Worm (Caenorhabditis elegans) whole organism, midembryonic: ENCODE measurements around the gene K08F8.15.

Experiments
- T22C8.4 ChIP-seq: fragments of 200-800 bp; sonication (Bioruptor generic); IDR thresholded peaks from 2 replicates; pipeline ENCODE4 v1.3.6; 2022; ENCODE audit warnings: missing genetic modification characterization, missing compliant biosample characterization
- cog-1 ChIP-seq: sonication (generic microtip); optimal IDR thresholded peaks from 2 replicates; lab custom pipeline; 2016; ENCODE audit warnings: missing genetic modification characterization, missing compliant biosample characterization
- flt-1 ChIP-seq: fragments of 200-800 bp; sonication (Bioruptor generic); IDR thresholded peaks from 2 replicates; pipeline ENCODE4 v1.3.6; 2022; ENCODE audit warnings: missing genetic modification characterization, missing compliant biosample characterization
- klf-2 ChIP-seq: fragments of 200-800 bp; sonication (Bioruptor generic); conservative IDR thresholded peaks from 2 replicates; pipeline ENCODE4 v1.3.6; 2022; ENCODE audit warnings: missing genetic modification reagents, missing genetic modification characterization, missing compliant biosample characterization
- med-1 ChIP-seq: sonication (generic microtip); optimal IDR thresholded peaks from 2 replicates; lab custom pipeline; 2017; ENCODE audit warnings: missing genetic modification characterization, mild to moderate bottlenecking, missing compliant biosample characterization, antibody characterized with exemption, missing genetic modification reagents; ENCODE audit not compliant: insufficient read depth
- ref-1 ChIP-seq: fragments of 200-800 bp; sonication (Bioruptor generic); conservative IDR thresholded peaks from 2 replicates; pipeline ENCODE4 v1.3.6; 2022; ENCODE audit warnings: missing genetic modification reagents, missing genetic modification characterization, missing compliant biosample characterization
- tab-1 ChIP-seq: fragments of 200-800 bp; sonication (Bioruptor generic); IDR thresholded peaks from 2 replicates; pipeline ENCODE4 v1.3.6; 2022; ENCODE audit warnings: missing genetic modification characterization, missing compliant biosample characterization
- ztf-23 ChIP-seq: fragments of 200-800 bp; sonication (Bioruptor generic); IDR thresholded peaks from 2 replicates; pipeline ENCODE4 v1.3.6; 2022; ENCODE audit warnings: missing genetic modification reagents, missing genetic modification characterization, missing compliant biosample characterization
- ztf-29 ChIP-seq: fragments of 200-800 bp; sonication (Bioruptor generic); IDR thresholded peaks from 2 replicates; pipeline ENCODE4 v1.3.6; 2022; ENCODE audit warnings: missing genetic modification reagents, missing genetic modification characterization, missing compliant biosample characterization

The K08F8.15 gene

ce11 chrII:8796391-8796790, 29.8 kb downstream of the K08F8.15 start:
- no peak for TF ChIP-seq cog-1
- TF ChIP-seq klf-2 (GFP tag; lab: Robert Waterston, UW) = no peak
- no peak for TF ChIP-seq ref-1 (GFP tag; lab: Robert Waterston, UW)
- TF ChIP-seq ztf-23 = no peak
- TF ChIP-seq flt-1 (GFP tag; lab: Robert Waterston, UW) = no peak
- TF ChIP-seq med-1 = no peak
- TF ChIP-seq ztf-29 (GFP tag; lab: Robert Waterston, UW) = no peak
- TF ChIP-seq tab-1 = no peak
- TF ChIP-seq T22C8.4 (GFP tag; lab: Robert Waterston, UW) = no peak

ce11 chrII:8799725-8800124, 33.1 kb downstream of the K08F8.15 start:
- no peak for TF ChIP-seq ref-1 (GFP tag; lab: Robert Waterston, UW)
- no peak for TF ChIP-seq T22C8.4 (GFP tag; lab: Robert Waterston, UW)
- TF ChIP-seq klf-2 (GFP tag; lab: Robert Waterston, UW) = no peak
- no peak for TF ChIP-seq med-1
- no peak for TF ChIP-seq tab-1
- no peak for TF ChIP-seq ztf-29 (GFP tag; lab: Robert Waterston, UW)
- TF ChIP-seq flt-1 (GFP tag; lab: Robert Waterston, UW) = no peak

- TF ChIP-seq tab-1 (no peak), med-1 (no peak), cog-1 (no peak), flt-1 (GFP tag; lab: Robert Waterston, UW) (no peak), ztf-29 (GFP tag; lab: Robert Waterston, UW) (no peak), T22C8.4 (GFP tag; lab: Robert Waterston, UW) (no peak), klf-2 (GFP tag; lab: Robert Waterston, UW) (no peak), ref-1 (GFP tag; lab: Robert Waterston, UW) (no peak), ztf-23 (no peak)
Observed at ce11 chrII:8800830-8801229, 34.2 kb downstream of the K08F8.15 start, which contains the start of gene appg-2. Gene appg-2, plus strand, starts transcription at chrII:8801130.

- TF ChIP-seq ztf-29 (GFP tag; lab: Robert Waterston, UW) (no peak), tab-1 (no peak), flt-1 (GFP tag; lab: Robert Waterston, UW) (no peak), ref-1 (GFP tag; lab: Robert Waterston, UW) (no peak), T22C8.4 (GFP tag; lab: Robert Waterston, UW) (no peak), klf-2 (GFP tag; lab: Robert Waterston, UW) (no peak), med-1 (no peak), cog-1 (no peak)
Observed at ce11 chrII:8806921-8807320, 40.3 kb downstream of the K08F8.15 start, which contains the start of gene pho-13. Gene pho-13, minus strand, starts transcription at chrII:8807021.

ce11 chrII:8808482-8808881, 41.9 kb downstream of the K08F8.15 start, which contains the start of gene F07H5.10:
Gene F07H5.10, minus strand, starts transcription at chrII:8808582.
- TF ChIP-seq ref-1 (GFP tag; lab: Robert Waterston, UW) = no peak
- TF ChIP-seq ztf-23 = no peak
- TF ChIP-seq med-1 = no peak
- TF ChIP-seq tab-1 = no peak
- TF ChIP-seq flt-1 (GFP tag; lab: Robert Waterston, UW) = no peak
- no peak for TF ChIP-seq cog-1
- no peak for TF ChIP-seq T22C8.4 (GFP tag; lab: Robert Waterston, UW)
- no peak for TF ChIP-seq ztf-29 (GFP tag; lab: Robert Waterston, UW)
- TF ChIP-seq klf-2 (GFP tag; lab: Robert Waterston, UW) = no peak

ce11 chrII:8810679-8811413, 44.2 kb downstream of the K08F8.15 start, which contains the start of the genes F46C5.9 and rer-1:
Gene F46C5.9, minus strand, starts transcription at chrII:8810729.
Gene rer-1, plus strand, starts transcription at chrII:8811370.
- no peak for TF ChIP-seq cog-1
- no peak for TF ChIP-seq ztf-23
- no peak for TF ChIP-seq flt-1 (GFP tag; lab: Robert Waterston, UW)
- no peak for TF ChIP-seq tab-1
- TF ChIP-seq med-1 = no peak

ce11 chrII:8811825-8812224, 45.2 kb downstream of the K08F8.15 start:
- TF ChIP-seq cog-1 = no peak

- TF ChIP-seq ref-1 (GFP tag; lab: Robert Waterston, UW) (no peak), med-1 (no peak), ztf-29 (GFP tag; lab: Robert Waterston, UW) (no peak), flt-1 (GFP tag; lab: Robert Waterston, UW) (no peak), T22C8.4 (GFP tag; lab: Robert Waterston, UW) (no peak), cog-1 (no peak), klf-2 (GFP tag; lab: Robert Waterston, UW) (no peak), tab-1 (no peak), ztf-23 (no peak)
Observed at ce11 chrII:8812346-8812745, 45.7 kb downstream of the K08F8.15 start.

- TF ChIP-seq ztf-29 (GFP tag; lab: Robert Waterston, UW) (no peak), ref-1 (GFP tag; lab: Robert Waterston, UW) (no peak), ztf-23 (no peak), klf-2 (GFP tag; lab: Robert Waterston, UW) (no peak), T22C8.4 (GFP tag; lab: Robert Waterston, UW) (no peak), med-1 (no peak), flt-1 (GFP tag; lab: Robert Waterston, UW) (no peak), cog-1 (no peak), tab-1 (no peak)
Observed at ce11 chrII:8813659-8814058, 47.0 kb downstream of the K08F8.15 start.

ce11 chrII:8814231-8814630, 47.6 kb downstream of the K08F8.15 start:
- TF ChIP-seq flt-1 (GFP tag; lab: Robert Waterston, UW) (no peak), klf-2 (GFP tag; lab: Robert Waterston, UW) (no peak), ref-1 (GFP tag; lab: Robert Waterston, UW) (no peak), cog-1 (no peak), ztf-23 (no peak)
